Worm (Caenorhabditis elegans) whole organism, late embryonic: ENCODE results near the gene F36H1.3.

Source experiments
- C38D4.7 ChIP-seq: fragments of 200-800 bp; sonication (Bioruptor generic); optimal IDR thresholded peaks from 2 replicates; lab custom pipeline; 2018; ENCODE audit warnings: mild to moderate bottlenecking, missing genetic modification characterization, moderate library complexity, missing compliant biosample characterization
- K02D7.2 ChIP-seq: sonication (generic microtip); optimal IDR thresholded peaks from 2 replicates; lab custom pipeline; 2017; ENCODE audit warnings: mild to moderate bottlenecking, missing genetic modification characterization, missing compliant biosample characterization
- ceh-48 ChIP-seq: sonication (generic microtip); optimal IDR thresholded peaks from 2 replicates; lab custom pipeline; 2016; ENCODE audit warnings: missing genetic modification characterization, inconsistent platforms, missing compliant biosample characterization
- dmd-4 ChIP-seq: sonication (generic microtip); optimal IDR thresholded peaks from 2 replicates; lab custom pipeline; 2016; ENCODE audit warnings: borderline replicate concordance, missing genetic modification characterization, missing compliant biosample characterization
- elt-2 ChIP-seq: sonication (generic microtip); optimal IDR thresholded peaks from 2 replicates; lab custom pipeline; 2016; ENCODE audit warnings: missing genetic modification reagents, missing genetic modification characterization, missing compliant biosample characterization
- hlh-8 ChIP-seq: sonication (generic microtip); optimal IDR thresholded peaks from 2 replicates; lab custom pipeline; 2016; ENCODE audit warnings: missing genotype, missing genetic modification characterization, missing compliant biosample characterization
- ref-2 ChIP-seq: sonication (generic microtip); optimal IDR thresholded peaks from 2 replicates; lab custom pipeline; 2016; ENCODE audit warnings: missing genetic modification characterization, missing compliant biosample characterization
- sdc-2 ChIP-seq: sonication (generic microtip); optimal IDR thresholded peaks from 2 replicates; lab custom pipeline; 2016; ENCODE audit warnings: missing genotype, missing genetic modification characterization, missing compliant biosample characterization
- tbx-2 ChIP-seq: sonication (generic microtip); optimal IDR thresholded peaks from 2 replicates; lab custom pipeline; 2016; ENCODE audit warnings: missing genetic modification characterization, missing compliant biosample characterization
- unc-3 ChIP-seq, 2 experiments: fragments of 200-800 bp in 1 of 2; sonication (Bioruptor generic) in 1 of 2; sonication (generic microtip) in 1 of 2; conservative IDR thresholded peaks in 1 of 2; optimal IDR thresholded peaks in 1 of 2; 2 replicates each; pipeline versions ENCODE4 v1.3.6 to Lab custom; 2016 to 2022; ENCODE audit warnings: missing compliant biosample characterization in 2 of 2, missing genetic modification characterization in 2 of 2, missing genetic modification reagents in 1 of 2
- unc-42 ChIP-seq: sonication (generic microtip); optimal IDR thresholded peaks from 2 replicates; lab custom pipeline; 2016; ENCODE audit warnings: missing genotype, missing genetic modification characterization, missing compliant biosample characterization

- TF ChIP-seq ceh-48 (tag; lab: Kevin White, UChicago) (no peak), C38D4.7 (GFP tag; lab: Kevin White, UChicago) (no peak), tbx-2 (no peak), hlh-8 (tag; lab: Kevin White, UChicago) (no peak), ref-2 (no peak), dmd-4 (tag; lab: Kevin White, UChicago) (no peak), unc-42 (tag; lab: Kevin White, UChicago) (no peak), elt-2 (no peak), sdc-2 (tag; lab: Kevin White, UChicago) (no peak), unc-3 (GFP tag; conservative IDR thresholded peaks at IDR 0.05; lab: Robert Waterston, UW) (no peak), unc-3 (tag; optimal IDR thresholded peaks at IDR 0.05; lab: Kevin White, UChicago) (no peak), K02D7.2 (tag; lab: Kevin White, UChicago) (no peak)
Observed at ce11 chrIV:11068314-11068713, 18.4 kb downstream of the F36H1.3 start.
